Fruit fly (Drosophila melanogaster) whole organism, embryonic: ENCODE measurements around the gene ph-d.

ENCODE experiments used
- Awh ChIP-seq: fragments of 200-800 bp; sonication (Bioruptor generic); IDR thresholded peaks from 2 replicates; pipeline ENCODE4, ENCODE4 v1.3.6; 2022; ENCODE audit warnings: missing biosample characterization, missing genetic modification characterization
- CG10979 ChIP-seq: fragments of 200-800 bp; sonication (Bioruptor generic); optimal IDR thresholded peaks from 2 replicates; lab custom pipeline; 2018; ENCODE audit warnings: missing biosample characterization, mild to moderate bottlenecking, missing genetic modification characterization, moderate library complexity
- CG11696 ChIP-seq: fragments of 200-800 bp; sonication (Bioruptor generic); IDR thresholded peaks from 2 replicates; pipeline ENCODE4 v1.3.6; 2022; ENCODE audit warnings: missing biosample characterization, missing genetic modification characterization
- CG12769 ChIP-seq: fragments of 200-800 bp; sonication (Bioruptor generic); optimal IDR thresholded peaks from 2 replicates; lab custom pipeline; 2019; ENCODE audit warnings: missing biosample characterization, mild to moderate bottlenecking, missing genetic modification characterization, moderate library complexity
- CG13894 ChIP-seq: fragments of 200-800 bp; sonication (Bioruptor generic); optimal IDR thresholded peaks from 3 replicates; lab custom pipeline; 2018; ENCODE audit warnings: missing biosample characterization, mild to moderate bottlenecking, missing genetic modification characterization, moderate library complexity
- CG14710 ChIP-seq: fragments of 200-800 bp; sonication (Bioruptor generic); optimal IDR thresholded peaks from 3 replicates; lab custom pipeline; 2019; ENCODE audit warnings: missing biosample characterization, mild to moderate bottlenecking, missing genetic modification characterization, moderate library complexity
- CG14965 ChIP-seq: fragments of 200-800 bp; sonication (Bioruptor generic); optimal IDR thresholded peaks from 2 replicates; lab custom pipeline; 2016; ENCODE audit warnings: missing biosample characterization, missing genetic modification characterization, borderline replicate concordance
- CG16813 ChIP-seq: fragments of 200-800 bp; sonication (Bioruptor generic); IDR thresholded peaks from 3 replicates; pipeline ENCODE4 v1.3.6; 2022; ENCODE audit warnings: missing biosample characterization, missing genetic modification characterization; ENCODE audit not compliant: partially characterized antibody
- CG17912 ChIP-seq: fragments of 200-800 bp; sonication (Bioruptor generic); optimal IDR thresholded peaks from 2 replicates; lab custom pipeline; 2018; ENCODE audit warnings: missing biosample characterization, mild to moderate bottlenecking, missing genetic modification characterization
- CG1792 ChIP-seq: fragments of 200-800 bp; sonication (Bioruptor generic); optimal IDR thresholded peaks from 2 replicates; lab custom pipeline; 2016; ENCODE audit warnings: missing biosample characterization, missing genetic modification characterization
- CG3065 ChIP-seq: fragments of 200-800 bp; sonication (Bioruptor generic); optimal IDR thresholded peaks from 2 replicates; lab custom pipeline; 2016; ENCODE audit warnings: missing biosample characterization, missing genetic modification characterization
- CG32767 ChIP-seq: fragments of 200-800 bp; sonication (Bioruptor generic); IDR thresholded peaks from 2 replicates; pipeline ENCODE4 v1.3.6; 2022; ENCODE audit warnings: missing biosample characterization, missing genetic modification characterization
- CG3838 ChIP-seq: fragments of 200-800 bp; sonication (Bioruptor generic); optimal IDR thresholded peaks from 3 replicates; lab custom pipeline; 2016; ENCODE audit warnings: missing biosample characterization, missing genetic modification characterization
- CG3995 ChIP-seq: fragments of 200-800 bp; sonication (Bioruptor generic); optimal IDR thresholded peaks from 3 replicates; lab custom pipeline; 2016; ENCODE audit warnings: missing biosample characterization, missing genetic modification characterization
- CG4707 ChIP-seq: fragments of 200-800 bp; sonication (Bioruptor generic); optimal IDR thresholded peaks from 2 replicates; lab custom pipeline; 2018; ENCODE audit warnings: missing biosample characterization, mild to moderate bottlenecking, missing genetic modification characterization, moderate library complexity
- CG6272 ChIP-seq: fragments of 200-800 bp; sonication (Bioruptor generic); IDR thresholded peaks from 2 replicates; pipeline ENCODE4 v1.3.6; 2022; ENCODE audit warnings: missing biosample characterization, missing genetic modification characterization
- CG6654 ChIP-seq: fragments of 200-800 bp; sonication (Bioruptor generic); optimal IDR thresholded peaks from 2 replicates; lab custom pipeline; 2017; ENCODE audit warnings: missing biosample characterization, mild to moderate bottlenecking, missing genetic modification characterization
- CG6791 ChIP-seq: fragments of 200-800 bp; sonication (Bioruptor generic); IDR thresholded peaks from 3 replicates; pipeline ENCODE4 v1.3.6; 2022; ENCODE audit warnings: missing biosample characterization, missing genetic modification characterization; ENCODE audit not compliant: partially characterized antibody
- CG7928 ChIP-seq: fragments of 200-800 bp; sonication (Bioruptor generic); optimal IDR thresholded peaks from 2 replicates; lab custom pipeline; 2017; ENCODE audit warnings: missing biosample characterization, mild to moderate bottlenecking, missing genetic modification characterization
- CG9797 ChIP-seq: fragments of 200-800 bp; sonication (Bioruptor generic); optimal IDR thresholded peaks from 3 replicates; lab custom pipeline; 2018; ENCODE audit warnings: missing biosample characterization, mild to moderate bottlenecking, missing genetic modification characterization
- CG9817 ChIP-seq: fragments of 200-800 bp; sonication (Bioruptor generic); optimal IDR thresholded peaks from 2 replicates; lab custom pipeline; 2018; ENCODE audit warnings: missing biosample characterization, mild to moderate bottlenecking, missing genetic modification characterization, moderate library complexity
- CG9932 ChIP-seq: fragments of 200-800 bp; sonication (Bioruptor generic); IDR thresholded peaks from 2 replicates; pipeline ENCODE4 v1.3.6; 2022; ENCODE audit warnings: missing biosample characterization, missing genetic modification characterization
- Dad ChIP-seq: fragments of 200-800 bp; sonication (Bioruptor generic); optimal IDR thresholded peaks from 3 replicates; lab custom pipeline; 2016; ENCODE audit warnings: missing biosample characterization, missing genetic modification characterization
- Dbx ChIP-seq: fragments of 200-800 bp; sonication (Bioruptor generic); IDR thresholded peaks from 3 replicates; pipeline ENCODE4 v1.3.6; 2022; ENCODE audit warnings: missing biosample characterization, missing genetic modification characterization
- Dfd ChIP-seq, 2 experiments: fragments of >200 bp; optimal IDR thresholded peaks; 2 replicates each; lab custom pipeline; 2017; ENCODE audit warnings: missing biosample characterization in 2 of 2, missing genetic modification characterization in 2 of 2
- Drgx ChIP-seq: fragments of 200-800 bp; sonication (Bioruptor generic); IDR thresholded peaks from 2 replicates; pipeline ENCODE4 v1.3.6; 2022; ENCODE audit warnings: missing biosample characterization, missing genetic modification characterization
- E2f1 ChIP-seq: fragments of 200-800 bp; sonication (Bioruptor generic); IDR thresholded peaks from 2 replicates; pipeline ENCODE4 v1.3.6; 2022; ENCODE audit warnings: missing biosample characterization, missing genetic modification characterization
- E2f2 ChIP-seq: fragments of 200-800 bp; sonication (Bioruptor generic); IDR thresholded peaks from 2 replicates; pipeline ENCODE4 v1.3.6; 2022; ENCODE audit warnings: missing biosample characterization, missing genetic modification characterization
- Ets97D ChIP-seq: fragments of 200-800 bp; sonication (Bioruptor generic); optimal IDR thresholded peaks from 3 replicates; lab custom pipeline; 2016; ENCODE audit warnings: missing biosample characterization, missing genetic modification characterization
- Fer2 ChIP-seq: fragments of 200-800 bp; sonication (Bioruptor generic); optimal IDR thresholded peaks from 2 replicates; lab custom pipeline; 2018; ENCODE audit warnings: missing biosample characterization, mild to moderate bottlenecking, missing genetic modification characterization, moderate library complexity
- Nf-YB ChIP-seq: fragments of 200-800 bp; sonication (Bioruptor generic); optimal IDR thresholded peaks from 3 replicates; lab custom pipeline; 2019; ENCODE audit warnings: missing biosample characterization, mild to moderate bottlenecking, missing genetic modification characterization, moderate library complexity
- Sry-δ ChIP-seq: fragments of 200-800 bp; sonication (Bioruptor generic); optimal IDR thresholded peaks from 2 replicates; lab custom pipeline; 2016; ENCODE audit warnings: missing biosample characterization, missing genetic modification characterization
- Usf ChIP-seq: fragments of 200-800 bp; sonication (Bioruptor generic); optimal IDR thresholded peaks from 2 replicates; lab custom pipeline; 2017; ENCODE audit warnings: missing genotype, missing biosample characterization, missing genetic modification characterization
- Xbp1 ChIP-seq: fragments of 200-800 bp; sonication (Bioruptor generic); optimal IDR thresholded peaks from 3 replicates; lab custom pipeline; 2016; ENCODE audit warnings: missing biosample characterization, mild to moderate bottlenecking, missing genetic modification characterization
- YL-1 ChIP-seq: fragments of 200-800 bp; sonication (Bioruptor generic); optimal IDR thresholded peaks from 3 replicates; lab custom pipeline; 2017; ENCODE audit warnings: missing biosample characterization, mild to moderate bottlenecking, missing genetic modification characterization
- az2 ChIP-seq: fragments of 200-800 bp; sonication (Bioruptor generic); optimal IDR thresholded peaks from 3 replicates; lab custom pipeline; 2016; ENCODE audit warnings: missing biosample characterization, missing genetic modification characterization
- cas ChIP-seq: fragments of 200-800 bp; sonication (Bioruptor generic); IDR thresholded peaks from 2 replicates; pipeline ENCODE4 v1.3.6; 2022; ENCODE audit warnings: missing biosample characterization, missing genetic modification characterization
- cg ChIP-seq: fragments of 200-800 bp; sonication (Bioruptor generic); optimal IDR thresholded peaks from 3 replicates; lab custom pipeline; 2019; ENCODE audit warnings: missing biosample characterization, mild to moderate bottlenecking, missing genetic modification characterization, moderate library complexity
- fru ChIP-seq: fragments of >200 bp; optimal IDR thresholded peaks from 2 replicates; lab custom pipeline; 2017
- ftz-f1 ChIP-seq: fragments of 200-800 bp; sonication (Bioruptor generic); optimal IDR thresholded peaks from 2 replicates; lab custom pipeline; 2016; ENCODE audit warnings: missing biosample characterization, missing genetic modification characterization
- gcm2 ChIP-seq: fragments of 200-800 bp; sonication (Bioruptor generic); optimal IDR thresholded peaks from 2 replicates; lab custom pipeline; 2016; ENCODE audit warnings: missing biosample characterization, missing genetic modification characterization
- jing ChIP-seq: fragments of 200-800 bp; sonication (Bioruptor generic); optimal IDR thresholded peaks from 2 replicates; lab custom pipeline; 2018; ENCODE audit warnings: missing biosample characterization, mild to moderate bottlenecking, missing genetic modification characterization
- kni ChIP-seq: fragments of 200-800 bp; sonication (Bioruptor generic); optimal IDR thresholded peaks from 3 replicates; lab custom pipeline; 2017; ENCODE audit warnings: mild to moderate bottlenecking, missing biosample characterization, missing genetic modification reagents, missing genetic modification characterization
- knrl ChIP-seq: fragments of 200-800 bp; sonication (Bioruptor generic); IDR thresholded peaks from 3 replicates; pipeline ENCODE4 v1.3.6; 2022; ENCODE audit warnings: missing biosample characterization, missing genetic modification characterization; ENCODE audit not compliant: partially characterized antibody
- lbe ChIP-seq: fragments of 200-800 bp; sonication (Bioruptor generic); optimal IDR thresholded peaks from 2 replicates; lab custom pipeline; 2016; ENCODE audit warnings: missing biosample characterization, mild to moderate bottlenecking, missing genetic modification characterization
- nau ChIP-seq: fragments of 200-800 bp; sonication (Bioruptor generic); optimal IDR thresholded peaks from 3 replicates; lab custom pipeline; 2017; ENCODE audit warnings: missing biosample characterization, mild to moderate bottlenecking, missing genetic modification characterization, missing genetic modification reagents
- nmo ChIP-seq: fragments of 200-800 bp; sonication (Bioruptor generic); optimal IDR thresholded peaks from 2 replicates; lab custom pipeline; 2018; ENCODE audit warnings: missing biosample characterization, mild to moderate bottlenecking, missing genetic modification characterization, moderate library complexity
- pnt ChIP-seq: fragments of 200-800 bp; sonication (Bioruptor generic); optimal IDR thresholded peaks from 3 replicates; lab custom pipeline; 2016; ENCODE audit warnings: missing biosample characterization, missing genetic modification characterization
- sd ChIP-seq: fragments of 200-800 bp; sonication (Bioruptor generic); optimal IDR thresholded peaks from 3 replicates; lab custom pipeline; 2018; ENCODE audit warnings: missing biosample characterization, mild to moderate bottlenecking, missing genetic modification characterization, moderate library complexity
- stwl ChIP-seq: fragments of 200-800 bp; sonication (Bioruptor generic); optimal IDR thresholded peaks from 3 replicates; lab custom pipeline; 2018; ENCODE audit warnings: missing biosample characterization, mild to moderate bottlenecking, missing genetic modification characterization, moderate library complexity

ph-d gene

dm6 chrX:2121716-2122601 lies 1.1 kb downstream of the ph-d start (continued):
- no peak for TF ChIP-seq Dbx (GFP tag; lab: Robert Waterston, UW)
- no peak for TF ChIP-seq knrl (GFP tag; lab: Robert Waterston, UW)
- no peak for TF ChIP-seq CG1792 (GFP tag; lab: Kevin White, UChicago)
- TF ChIP-seq ftz-f1 (GFP tag; lab: Kevin White, UChicago): no peak
- TF ChIP-seq CG10979: peak; percentile 56
- TF ChIP-seq nau (GFP tag; lab: Kevin White, UChicago): no peak
- peak; percentile 67 for TF ChIP-seq Drgx
- no peak for TF ChIP-seq lbe (GFP tag; lab: Kevin White, UChicago)
- TF ChIP-seq Awh (GFP tag; lab: Robert Waterston, UW): no peak
- TF ChIP-seq CG3995 (GFP tag; lab: Kevin White, UChicago): no peak
- TF ChIP-seq Nf-YB (GFP tag; lab: Kevin White, UChicago): no peak
- no peak for TF ChIP-seq stwl (tag; lab: Kevin White, UChicago)
- TF ChIP-seq CG32767 (GFP tag; lab: Robert Waterston, UW): no peak
- no peak for TF ChIP-seq CG6791 (GFP tag; lab: Robert Waterston, UW)
- no peak for TF ChIP-seq YL-1
- no peak for TF ChIP-seq jing (GFP tag; lab: Kevin White, UChicago)
- TF ChIP-seq Usf: no peak
- no peak for TF ChIP-seq CG4707
- no peak for TF ChIP-seq CG3838 (GFP tag; lab: Kevin White, UChicago)
- peak; percentile 22 for TF ChIP-seq az2
- TF ChIP-seq Ets97D (GFP tag; lab: Kevin White, UChicago): no peak
- TF ChIP-seq Dfd (GFP tag; optimal IDR thresholded peaks at IDR 0.05; lab: Kevin White, UChicago): no peak
- no peak for TF ChIP-seq CG7928
- TF ChIP-seq CG11696 (GFP tag; lab: Robert Waterston, UW): no peak
- no peak for TF ChIP-seq cas (GFP tag; lab: Robert Waterston, UW)
- no peak for TF ChIP-seq CG6654 (GFP tag; lab: Kevin White, UChicago)
- no peak for TF ChIP-seq Fer2 (tag; lab: Kevin White, UChicago)
- TF ChIP-seq pnt (GFP tag; lab: Kevin White, UChicago): peak; percentile 36
- no peak for TF ChIP-seq CG12769 (tag; lab: Kevin White, UChicago)
- no peak for TF ChIP-seq Sry-δ (GFP tag; lab: Kevin White, UChicago)
- TF ChIP-seq nmo: peak; percentile 37
- TF ChIP-seq CG9797: no peak
- peak; percentile 10 for TF ChIP-seq CG9817 (tag; lab: Kevin White, UChicago)
- TF ChIP-seq gcm2 (GFP tag; lab: Kevin White, UChicago): no peak
- no peak for TF ChIP-seq E2f1 (GFP tag; lab: Robert Waterston, UW)
- no peak for TF ChIP-seq CG16813 (GFP tag; lab: Robert Waterston, UW)
- peak; percentile 18 for TF ChIP-seq Xbp1 (GFP tag; lab: Kevin White, UChicago)
- no peak for TF ChIP-seq CG13894 (tag; lab: Kevin White, UChicago)
- TF ChIP-seq CG6272 (GFP tag; lab: Robert Waterston, UW): no peak
- no peak for TF ChIP-seq CG9932 (GFP tag; lab: Robert Waterston, UW)
- TF ChIP-seq E2f2 (GFP tag; lab: Robert Waterston, UW): no peak
- TF ChIP-seq CG14710 (tag; lab: Kevin White, UChicago): peak; percentile 32
- TF ChIP-seq CG3065: no peak
- no peak for TF ChIP-seq CG14965 (GFP tag; lab: Kevin White, UChicago)
- peak; percentile 9 for TF ChIP-seq cg (GFP tag; lab: Kevin White, UChicago)
- no peak for TF ChIP-seq fru (lab: Kevin White, UChicago)
- TF ChIP-seq sd (tag; lab: Kevin White, UChicago): no peak
- TF ChIP-seq CG17912: no peak
- TF ChIP-seq kni (GFP tag; lab: Kevin White, UChicago): no peak
- no peak for TF ChIP-seq Dad
